Worm (Caenorhabditis elegans): ENCODE measurements around the gene sdz-23.

sdz-23 gene

DNA sequence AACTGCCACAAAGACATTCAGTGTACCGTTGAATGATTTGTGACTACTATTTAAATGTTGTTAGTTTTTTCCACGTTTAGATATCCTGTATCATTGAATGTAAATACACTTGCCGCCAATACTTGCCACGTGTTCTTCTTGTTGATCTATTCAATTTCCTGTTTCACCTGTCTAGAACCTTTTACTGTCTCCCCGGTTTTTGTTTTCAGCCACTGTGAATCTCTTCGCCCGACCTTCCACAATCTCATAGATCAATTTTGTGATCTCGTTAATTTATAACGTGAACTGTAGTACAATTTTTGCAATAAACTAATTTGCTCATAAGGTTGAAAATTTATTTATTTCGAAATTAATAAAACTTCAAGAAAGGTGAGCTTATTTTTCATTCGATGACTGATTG, 45.9 kb downstream of the sdz-23 start, which contains the start of gene D1014.13:
TSS of gene D1014.13 (plus strand) at position 301 of the 400 bp plus-strand sequence.
- TF ChIP-seq mls-2 (tag; optimal IDR thresholded peaks at IDR 0.05), result no peak
- TF ChIP-seq sptf-1 (tag; optimal IDR thresholded peaks at IDR 0.05), result no peak
- TF ChIP-seq elt-1 (tag; optimal IDR thresholded peaks at IDR 0.05; ENCODE audit: borderline replicate concordance, insufficient read depth), result no peak
- TF ChIP-seq ham-2 (GFP tag; optimal IDR thresholded peaks at IDR 0.05), result no peak

Data from whole organism, mixed stage, embryonic.